Worm (Caenorhabditis elegans) whole organism, L3 larva: Measurements from ENCODE around the gene nspb-9.

ENCODE experiments used
- R02D3.7 ChIP-seq: fragments of 150-350 bp; optimal IDR thresholded peaks from 2 replicates; lab custom pipeline; 2014; ENCODE audit warnings: missing biosample characterization, missing genetic modification characterization
- aly-2 ChIP-seq: fragments of 150-350 bp; optimal IDR thresholded peaks from 2 replicates; lab custom pipeline; 2014; ENCODE audit warnings: missing biosample characterization, missing genetic modification characterization
- ama-1 ChIP-seq: fragments of 150-350 bp; optimal IDR thresholded peaks from 2 replicates; lab custom pipeline; 2018
- ceh-28 ChIP-seq: fragments of 150-350 bp; optimal IDR thresholded peaks from 2 replicates; lab custom pipeline; 2014; ENCODE audit warnings: missing biosample characterization, missing genetic modification reagents, missing genetic modification characterization
- ceh-82 ChIP-seq: fragments of 150-350 bp; optimal IDR thresholded peaks from 2 replicates; lab custom pipeline; 2014; ENCODE audit warnings: missing biosample characterization, missing genetic modification characterization
- ceh-9 ChIP-seq: sonication (generic microtip); optimal IDR thresholded peaks from 2 replicates; lab custom pipeline; 2018; ENCODE audit warnings: missing biosample characterization, missing genetic modification characterization
- elt-1 ChIP-seq: fragments of 150-350 bp; optimal IDR thresholded peaks from 2 replicates; lab custom pipeline; 2014; ENCODE audit warnings: missing biosample characterization, missing genetic modification characterization
- elt-2 ChIP-seq: sonication (generic microtip); optimal IDR thresholded peaks from 2 replicates; lab custom pipeline; 2016; ENCODE audit warnings: missing genetic modification reagents, mild to moderate bottlenecking, missing genetic modification characterization, missing compliant biosample characterization
- elt-3 ChIP-seq, 3 experiments: fragments of 150-350 bp in 1 of 3; sonication (generic microtip) in 2 of 3; optimal IDR thresholded peaks; 2 replicates in 2 of 3; 4 replicates in 1 of 3; lab custom pipeline; 2014 to 2017; ENCODE audit warnings: missing biosample characterization in 3 of 3, missing genetic modification characterization in 3 of 3
- eor-1 ChIP-seq, 2 experiments: fragments of 150-350 bp; optimal IDR thresholded peaks; 2 replicates each; lab custom pipeline; 2014 to 2018; ENCODE audit warnings: missing biosample characterization in 2 of 2, missing genetic modification characterization in 2 of 2
- fkh-10 ChIP-seq: sonication (generic microtip); optimal IDR thresholded peaks from 2 replicates; lab custom pipeline; 2017; ENCODE audit warnings: missing biosample characterization, missing genetic modification reagents, missing genetic modification characterization
- fos-1 ChIP-seq: fragments of 150-350 bp; optimal IDR thresholded peaks from 2 replicates; lab custom pipeline; 2014; ENCODE audit warnings: missing biosample characterization, missing genetic modification characterization
- hmg-11 ChIP-seq: sonication (generic microtip); optimal IDR thresholded peaks from 2 replicates; lab custom pipeline; 2016; ENCODE audit warnings: missing genetic modification characterization, missing compliant biosample characterization
- jun-1 ChIP-seq: fragments of 150-350 bp; optimal IDR thresholded peaks from 2 replicates; lab custom pipeline; 2014; ENCODE audit warnings: missing biosample characterization, missing genetic modification reagents, missing genetic modification characterization
- lin-15B ChIP-seq: fragments of 150-350 bp; optimal IDR thresholded peaks from 2 replicates; lab custom pipeline; 2014; ENCODE audit warnings: missing biosample characterization, missing genetic modification characterization
- lin-39 ChIP-seq: fragments of 150-350 bp; optimal IDR thresholded peaks from 2 replicates; lab custom pipeline; 2018; ENCODE audit warnings: missing biosample characterization, missing genetic modification reagents, missing genetic modification characterization
- lsy-12 ChIP-seq: sonication (generic microtip); optimal IDR thresholded peaks from 2 replicates; lab custom pipeline; 2016; ENCODE audit warnings: mild to moderate bottlenecking, missing genetic modification characterization, missing compliant biosample characterization
- mml-1 ChIP-seq: fragments of 150-350 bp; sonication (generic microtip); optimal IDR thresholded peaks from 3 replicates; lab custom pipeline; 2014; ENCODE audit warnings: missing biosample characterization, missing genetic modification characterization
- nfya-1 ChIP-seq: sonication (generic microtip); optimal IDR thresholded peaks from 2 replicates; lab custom pipeline; 2017; ENCODE audit warnings: missing genetic modification characterization, mild to moderate bottlenecking, missing compliant biosample characterization, antibody characterized with exemption, moderate library complexity; ENCODE audit not compliant: insufficient read depth
- nhr-11 ChIP-seq: fragments of 150-350 bp; optimal IDR thresholded peaks from 2 replicates; lab custom pipeline; 2014; ENCODE audit warnings: missing biosample characterization, missing genetic modification characterization
- nhr-12 ChIP-seq: fragments of 150-350 bp; optimal IDR thresholded peaks from 2 replicates; lab custom pipeline; 2014; ENCODE audit warnings: missing biosample characterization, missing genetic modification characterization
- nhr-23 ChIP-seq: fragments of 150-350 bp; optimal IDR thresholded peaks from 2 replicates; lab custom pipeline; 2014; ENCODE audit warnings: missing biosample characterization, missing genetic modification reagents, missing genetic modification characterization
- nhr-237 ChIP-seq: fragments of 150-350 bp; optimal IDR thresholded peaks from 2 replicates; lab custom pipeline; 2014; ENCODE audit warnings: missing biosample characterization, missing genetic modification characterization
- nhr-25 ChIP-seq: sonication (generic microtip); optimal IDR thresholded peaks from 2 replicates; lab custom pipeline; 2017; ENCODE audit warnings: missing biosample characterization, missing genetic modification characterization
- nhr-28 ChIP-seq: fragments of 150-350 bp; optimal IDR thresholded peaks from 2 replicates; lab custom pipeline; 2014; ENCODE audit warnings: missing biosample characterization, missing genetic modification characterization
- nhr-67 ChIP-seq: fragments of 150-350 bp; optimal IDR thresholded peaks from 2 replicates; lab custom pipeline; 2014; ENCODE audit warnings: missing biosample characterization, missing genetic modification characterization
- nhr-76 ChIP-seq: fragments of 150-350 bp; sonication (generic microtip); optimal IDR thresholded peaks from 5 replicates; lab custom pipeline; 2014; ENCODE audit warnings: missing biosample characterization, missing genetic modification characterization
- nhr-77 ChIP-seq: fragments of 150-350 bp; optimal IDR thresholded peaks from 2 replicates; lab custom pipeline; 2014; ENCODE audit warnings: missing biosample characterization, missing genetic modification characterization
- pqm-1 ChIP-seq: fragments of 150-350 bp; optimal IDR thresholded peaks from 2 replicates; lab custom pipeline; 2017; ENCODE audit warnings: missing biosample characterization, missing genetic modification characterization, inconsistent platforms
- skn-1 ChIP-seq: fragments of 150-350 bp; optimal IDR thresholded peaks from 2 replicates; lab custom pipeline; 2014; ENCODE audit warnings: missing biosample characterization, missing genetic modification characterization
- snpc-4 ChIP-seq: fragments of 150-350 bp; optimal IDR thresholded peaks from 2 replicates; lab custom pipeline; 2014; ENCODE audit warnings: missing biosample characterization, missing genetic modification characterization
- unc-62 ChIP-seq: fragments of 150-350 bp; sonication (generic microtip); optimal IDR thresholded peaks from 4 replicates; lab custom pipeline; 2014; ENCODE audit warnings: missing biosample characterization, missing genetic modification reagents, missing genetic modification characterization
- ztf-11 ChIP-seq: fragments of 150-350 bp; optimal IDR thresholded peaks from 2 replicates; lab custom pipeline; 2014; ENCODE audit warnings: missing biosample characterization, missing genetic modification characterization

The nspb-9 gene

ce11 chrII:14580549-14580948, at the start of gene nspb-9, which contains the start of gene nspb-8:
Gene nspb-9, plus strand, starts transcription at chrII:14580859.
Gene nspb-8, minus strand, starts transcription at chrII:14580649.
- TF ChIP-seq hmg-11 (tag; lab: Kevin White, UChicago) (no peak), aly-2 (tag; lab: Kevin White, UChicago) (no peak), skn-1 (no peak), ceh-82 (tag; lab: Kevin White, UChicago) (no peak), elt-3 (tag; optimal IDR thresholded peaks at IDR 0.05; lab: Kevin White, UChicago) (no peak), lsy-12 (no peak), elt-1 (no peak), ceh-9 (tag; lab: Kevin White, UChicago) (no peak), nhr-77 (tag; lab: Kevin White, UChicago) (no peak), nhr-25 (tag; lab: Kevin White, UChicago) (no peak), lin-15B (tag; lab: Kevin White, UChicago) (no peak), jun-1 (tag; lab: Kevin White, UChicago) (no peak)
- TF ChIP-seq, all 47 proteins: peak for 0

- TF ChIP-seq nhr-67 (no peak), hmg-11 (tag; lab: Kevin White, UChicago) (no peak), elt-2 (no peak), aly-2 (tag; lab: Kevin White, UChicago) (no peak), ceh-9 (tag; lab: Kevin White, UChicago) (no peak), nfya-1 (no peak), nhr-237 (tag; lab: Kevin White, UChicago) (no peak), fkh-10 (GFP tag; lab: Kevin White, UChicago) (no peak), snpc-4 (tag; lab: Kevin White, UChicago) (no peak), ceh-28 (no peak), ama-1 (lab: Kevin White, UChicago) (no peak), lin-39 (no peak), ztf-11 (tag; lab: Kevin White, UChicago) (no peak), mml-1 (tag; lab: Kevin White, UChicago) (no peak), unc-62 (no peak), nhr-23 (tag; lab: Kevin White, UChicago) (no peak), pqm-1 (no peak), elt-3 (tag; optimal IDR thresholded peaks at IDR 0.05; lab: Kevin White, UChicago) (no peak), eor-1 (tag; optimal IDR thresholded peaks at IDR 0.05; lab: Kevin White, UChicago) (no peak)
- TF ChIP-seq, all 47 proteins: peak for 0
These were observed 46.7 kb upstream of the nspb-9 start, which contains the start of gene C04H5.1 for ce11 chrII:14534000-14534399. Gene C04H5.1, plus strand, starts transcription at chrII:14534300.

- TF ChIP-seq nhr-76 (tag; lab: Kevin White, UChicago) (no peak), nhr-11 (no peak), nhr-67 (no peak), fkh-10 (GFP tag; lab: Kevin White, UChicago) (no peak)
These were observed 42.9 kb upstream of the nspb-9 start, which contains the start of the genes clec-147 and C04H5.7 for ce11 chrII:14537728-14538127. Gene clec-147, minus strand, starts transcription at chrII:14537828. Gene C04H5.7, plus strand, starts transcription at chrII:14537946.

- no peak for TF ChIP-seq skn-1
- TF ChIP-seq eor-1 (tag; optimal IDR thresholded peaks at IDR 0.05; lab: Kevin White, UChicago), result no peak
- no peak for TF ChIP-seq ceh-82 (tag; lab: Kevin White, UChicago)
- TF ChIP-seq elt-2, result peak; percentile 59
- TF ChIP-seq nhr-77 (tag; lab: Kevin White, UChicago), result no peak
- peak; percentile 66 for TF ChIP-seq pqm-1
- TF ChIP-seq nhr-28 (tag; lab: Kevin White, UChicago), result no peak
These were observed 40.1 kb upstream of the nspb-9 start for ce11 chrII:14540551-14540950.

- TF ChIP-seq snpc-4 (tag; lab: Kevin White, UChicago) (no peak), nhr-28 (tag; lab: Kevin White, UChicago) (no peak), nfya-1 (no peak), fos-1 (tag; lab: Kevin White, UChicago) (no peak), R02D3.7 (tag; lab: Kevin White, UChicago) (no peak), nhr-76 (tag; lab: Kevin White, UChicago) (no peak), nhr-12 (tag; lab: Kevin White, UChicago) (no peak), nhr-11 (no peak), nhr-237 (tag; lab: Kevin White, UChicago) (no peak), nhr-77 (tag; lab: Kevin White, UChicago) (no peak), unc-62 (no peak), lsy-12 (no peak), elt-2 (no peak)
These were observed 32.0 kb upstream of the nspb-9 start, which contains the start of gene gcy-29 for ce11 chrII:14548691-14549090. Gene gcy-29, minus strand, starts transcription at chrII:14548791.
